Worm (Caenorhabditis elegans) whole organism, L2 larva: ENCODE measurements around the gene skr-7.

ENCODE experiments used
- ama-1 ChIP-seq: fragments of 150-350 bp; optimal IDR thresholded peaks from 2 replicates; lab custom pipeline; 2018; ENCODE audit warnings: inconsistent platforms
- ceh-82 ChIP-seq: fragments of 150-350 bp; optimal IDR thresholded peaks from 2 replicates; lab custom pipeline; 2014; ENCODE audit warnings: missing biosample characterization, missing genetic modification characterization
- lin-13 ChIP-seq: fragments of 150-350 bp; optimal IDR thresholded peaks from 2 replicates; lab custom pipeline; 2014; ENCODE audit warnings: missing biosample characterization, missing genetic modification reagents, missing genetic modification characterization
- skn-1 ChIP-seq: sonication (generic microtip); optimal IDR thresholded peaks from 2 replicates; lab custom pipeline; 2017; ENCODE audit warnings: missing biosample characterization, missing genetic modification characterization

DNA sequence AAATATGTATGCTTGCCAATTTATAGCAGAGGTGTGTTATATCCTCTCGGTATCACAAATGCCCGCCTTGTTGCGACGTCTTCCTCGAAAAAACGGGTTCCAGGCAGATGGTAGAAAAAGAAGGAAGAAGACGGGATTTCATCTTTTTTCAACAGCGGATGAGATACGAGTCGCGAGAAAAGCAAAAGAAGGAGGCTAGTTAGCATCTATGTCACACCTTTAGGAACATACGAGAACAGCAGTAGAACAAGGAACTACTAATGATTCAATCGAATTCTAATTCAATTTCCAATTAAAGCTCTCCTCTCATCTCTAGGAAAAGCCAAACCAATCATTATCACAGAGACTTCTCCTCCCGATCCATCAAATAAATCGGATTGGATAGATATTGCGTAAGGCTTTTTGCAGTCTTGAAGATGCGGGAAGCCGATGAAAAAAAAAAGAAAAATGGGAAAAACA, 7.6 kb upstream of the skr-7 start, which contains the start of gene grl-5:
- TF ChIP-seq lin-13 (no peak), skn-1 (tag; lab: Kevin White, UChicago) (no peak), ama-1 (lab: Kevin White, UChicago) (no peak), ceh-82 (tag; lab: Kevin White, UChicago) (no peak)
